Fruit fly (Drosophila melanogaster) whole organism, embryonic: ENCODE results near the gene Spn28Db.

Experiments
- BEAF-32 ChIP-seq: fragments of 200-800 bp; sonication (Bioruptor generic); optimal IDR thresholded peaks from 3 replicates; lab custom pipeline; 2017; ENCODE audit warnings: missing biosample characterization, missing genetic modification characterization, mild to moderate bottlenecking, moderate library complexity, missing genetic modification reagents
- Bgb ChIP-seq: fragments of 200-800 bp; sonication (Bioruptor generic); IDR thresholded peaks from 2 replicates; pipeline ENCODE4 v1.3.6; 2022; ENCODE audit warnings: missing biosample characterization, missing genetic modification characterization; ENCODE audit not compliant: partially characterized antibody
- Blimp-1 ChIP-seq: fragments of 200-800 bp; sonication (Bioruptor generic); optimal IDR thresholded peaks from 3 replicates; lab custom pipeline; 2018; ENCODE audit warnings: missing biosample characterization, missing genetic modification characterization, mild to moderate bottlenecking, moderate library complexity, missing genetic modification reagents
- CG13287 ChIP-seq: fragments of 200-800 bp; sonication (Bioruptor generic); IDR thresholded peaks from 2 replicates; pipeline ENCODE4 v1.3.6; 2022; ENCODE audit warnings: missing biosample characterization, missing genetic modification characterization; ENCODE audit not compliant: partially characterized antibody
- CG16813 ChIP-seq: fragments of 200-800 bp; sonication (Bioruptor generic); IDR thresholded peaks from 3 replicates; pipeline ENCODE4 v1.3.6; 2022; ENCODE audit warnings: missing biosample characterization, missing genetic modification characterization; ENCODE audit not compliant: partially characterized antibody
- CG17361 ChIP-seq: fragments of 200-800 bp; sonication (Bioruptor generic); IDR thresholded peaks from 3 replicates; pipeline ENCODE4 v1.3.6; 2022; ENCODE audit warnings: missing biosample characterization, missing genetic modification characterization
- CG3163 ChIP-seq: fragments of 200-800 bp; sonication (Bioruptor generic); optimal IDR thresholded peaks from 3 replicates; lab custom pipeline; 2016; ENCODE audit warnings: missing biosample characterization, missing genetic modification characterization
- CG6272 ChIP-seq: fragments of 200-800 bp; sonication (Bioruptor generic); IDR thresholded peaks from 2 replicates; pipeline ENCODE4 v1.3.6; 2022; ENCODE audit warnings: missing biosample characterization, missing genetic modification characterization
- CG9437 ChIP-seq: fragments of 200-800 bp; sonication (Bioruptor generic); optimal IDR thresholded peaks from 2 replicates; lab custom pipeline; 2018; ENCODE audit warnings: missing biosample characterization, mild to moderate bottlenecking, missing genetic modification characterization
- Dip3 ChIP-seq: fragments of 200-800 bp; sonication (Bioruptor generic); optimal IDR thresholded peaks from 3 replicates; lab custom pipeline; 2016; ENCODE audit warnings: missing biosample characterization, missing genetic modification characterization
- Dp ChIP-seq: fragments of 200-800 bp; sonication (Bioruptor generic); optimal IDR thresholded peaks from 2 replicates; lab custom pipeline; 2018; ENCODE audit warnings: missing biosample characterization, mild to moderate bottlenecking, missing genetic modification characterization, moderate library complexity
- Drgx ChIP-seq: fragments of 200-800 bp; sonication (Bioruptor generic); IDR thresholded peaks from 2 replicates; pipeline ENCODE4 v1.3.6; 2022; ENCODE audit warnings: missing biosample characterization, missing genetic modification characterization
- E2f2 ChIP-seq: fragments of 200-800 bp; sonication (Bioruptor generic); IDR thresholded peaks from 2 replicates; pipeline ENCODE4 v1.3.6; 2022; ENCODE audit warnings: missing biosample characterization, missing genetic modification characterization
- Hand ChIP-seq: fragments of 200-800 bp; sonication (Bioruptor generic); optimal IDR thresholded peaks from 2 replicates; lab custom pipeline; 2017; ENCODE audit warnings: mild to moderate bottlenecking, missing biosample characterization, missing genetic modification reagents, missing genetic modification characterization
- Hey ChIP-seq: fragments of 200-800 bp; sonication (Bioruptor generic); optimal IDR thresholded peaks from 3 replicates; lab custom pipeline; 2018; ENCODE audit warnings: missing biosample characterization, mild to moderate bottlenecking, missing genetic modification characterization
- HmgZ ChIP-seq: fragments of 200-800 bp; sonication (Bioruptor generic); optimal IDR thresholded peaks from 2 replicates; lab custom pipeline; 2018; ENCODE audit warnings: missing biosample characterization, mild to moderate bottlenecking, missing genetic modification characterization
- Hmx ChIP-seq: fragments of 200-800 bp; sonication (Bioruptor generic); optimal IDR thresholded peaks from 2 replicates; lab custom pipeline; 2016; ENCODE audit warnings: missing biosample characterization, missing genetic modification characterization
- Hsf ChIP-seq: fragments of 200-800 bp; sonication (Bioruptor generic); optimal IDR thresholded peaks from 3 replicates; lab custom pipeline; 2016; ENCODE audit warnings: missing biosample characterization, missing genetic modification characterization
- Jarid2 ChIP-seq: fragments of 200-800 bp; sonication (Bioruptor generic); optimal IDR thresholded peaks from 3 replicates; lab custom pipeline; 2017; ENCODE audit warnings: mild to moderate bottlenecking, missing biosample characterization, missing genetic modification reagents, missing genetic modification characterization
- Mad ChIP-seq: fragments of 200-800 bp; sonication (Bioruptor generic); optimal IDR thresholded peaks from 2 replicates; lab custom pipeline; 2016; ENCODE audit warnings: missing biosample characterization, missing genetic modification characterization
- NC2α ChIP-seq: fragments of 200-800 bp; sonication (Bioruptor generic); optimal IDR thresholded peaks from 2 replicates; lab custom pipeline; 2016; ENCODE audit warnings: missing biosample characterization, missing genetic modification characterization
- Opbp ChIP-seq: fragments of 200-800 bp; sonication (Bioruptor generic); IDR thresholded peaks from 3 replicates; pipeline ENCODE4 v1.3.6; 2022; ENCODE audit warnings: missing biosample characterization, missing genetic modification characterization; ENCODE audit not compliant: partially characterized antibody
- Sry-δ ChIP-seq: fragments of 200-800 bp; sonication (Bioruptor generic); optimal IDR thresholded peaks from 2 replicates; lab custom pipeline; 2016; ENCODE audit warnings: missing biosample characterization, missing genetic modification characterization
- TFAM ChIP-seq: fragments of 200-800 bp; sonication (Bioruptor generic); optimal IDR thresholded peaks from 2 replicates; lab custom pipeline; 2017; ENCODE audit warnings: missing biosample characterization, missing genetic modification characterization, inconsistent platforms
- Trl ChIP-seq, 3 experiments: fragments of >200 bp in 2 of 3; fragments of 200-800 bp in 1 of 3; sonication (Bioruptor generic) in 1 of 3; optimal IDR thresholded peaks; 2 replicates in 1 of 3; 3 replicates in 2 of 3; lab custom pipeline; 2016 to 2017; ENCODE audit warnings: missing biosample characterization in 1 of 3, missing genetic modification characterization in 1 of 3
- YL-1 ChIP-seq: fragments of 200-800 bp; sonication (Bioruptor generic); optimal IDR thresholded peaks from 3 replicates; lab custom pipeline; 2017; ENCODE audit warnings: missing biosample characterization, mild to moderate bottlenecking, missing genetic modification characterization
- al ChIP-seq: fragments of 200-800 bp; sonication (Bioruptor generic); IDR thresholded peaks from 2 replicates; pipeline ENCODE4 v1.3.6; 2022; ENCODE audit warnings: missing biosample characterization, missing genetic modification characterization
- amos ChIP-seq: fragments of 200-800 bp; sonication (Bioruptor generic); IDR thresholded peaks from 2 replicates; pipeline ENCODE4 v1.3.6; 2022; ENCODE audit warnings: missing biosample characterization, missing genetic modification characterization; ENCODE audit not compliant: partially characterized antibody
- ato ChIP-seq: fragments of 200-800 bp; sonication (Bioruptor generic); IDR thresholded peaks from 2 replicates; pipeline ENCODE4 v1.3.6; 2022; ENCODE audit warnings: missing biosample characterization, missing genetic modification characterization; ENCODE audit not compliant: partially characterized antibody
- chinmo ChIP-seq: fragments of 200-800 bp; sonication (Bioruptor generic); IDR thresholded peaks from 4 replicates; pipeline ENCODE4 v1.3.6; 2022; ENCODE audit warnings: missing biosample characterization, missing genetic modification characterization; ENCODE audit not compliant: partially characterized antibody
- hbn ChIP-seq: fragments of 200-800 bp; sonication (Bioruptor generic); IDR thresholded peaks from 2 replicates; pipeline ENCODE4 v1.3.6; 2022; ENCODE audit warnings: missing biosample characterization, missing genetic modification characterization; ENCODE audit not compliant: partially characterized antibody
- ind ChIP-seq: fragments of 200-800 bp; sonication (Bioruptor generic); optimal IDR thresholded peaks from 3 replicates; lab custom pipeline; 2016; ENCODE audit warnings: missing biosample characterization, missing genetic modification characterization
- inv ChIP-seq: fragments of 200-800 bp; sonication (Bioruptor generic); IDR thresholded peaks from 2 replicates; pipeline ENCODE4 v1.3.6; 2022; ENCODE audit warnings: missing biosample characterization, missing genetic modification characterization; ENCODE audit not compliant: partially characterized antibody
- knrl ChIP-seq: fragments of 200-800 bp; sonication (Bioruptor generic); IDR thresholded peaks from 3 replicates; pipeline ENCODE4 v1.3.6; 2022; ENCODE audit warnings: missing biosample characterization, missing genetic modification characterization; ENCODE audit not compliant: partially characterized antibody
- lilli ChIP-seq: fragments of 200-800 bp; sonication (Bioruptor generic); optimal IDR thresholded peaks from 3 replicates; lab custom pipeline; 2016; ENCODE audit warnings: missing biosample characterization, missing genetic modification characterization
- mld ChIP-seq: fragments of 200-800 bp; sonication (Bioruptor generic); IDR thresholded peaks from 3 replicates; pipeline ENCODE4 v1.3.6; 2022; ENCODE audit warnings: missing biosample characterization, missing genetic modification characterization; ENCODE audit not compliant: partially characterized antibody
- nom ChIP-seq: fragments of 200-800 bp; sonication (Bioruptor generic); optimal IDR thresholded peaks from 2 replicates; lab custom pipeline; 2017; ENCODE audit warnings: missing biosample characterization, missing genetic modification characterization, mild to moderate bottlenecking, moderate library complexity, missing genetic modification reagents
- pfk ChIP-seq: fragments of 200-800 bp; sonication (Bioruptor generic); optimal IDR thresholded peaks from 2 replicates; lab custom pipeline; 2018; ENCODE audit warnings: missing biosample characterization, mild to moderate bottlenecking, missing genetic modification characterization, moderate library complexity
- pzg ChIP-seq: fragments of 200-800 bp; sonication (Bioruptor generic); optimal IDR thresholded peaks from 3 replicates; lab custom pipeline; 2018; ENCODE audit warnings: missing biosample characterization, mild to moderate bottlenecking, missing genetic modification characterization, moderate library complexity
- stwl ChIP-seq: fragments of 200-800 bp; sonication (Bioruptor generic); optimal IDR thresholded peaks from 3 replicates; lab custom pipeline; 2018; ENCODE audit warnings: missing biosample characterization, mild to moderate bottlenecking, missing genetic modification characterization, moderate library complexity
- tna ChIP-seq: fragments of 200-800 bp; sonication (Bioruptor generic); IDR thresholded peaks from 2 replicates; pipeline ENCODE4 v1.3.6; 2022; ENCODE audit warnings: missing biosample characterization, missing genetic modification characterization; ENCODE audit not compliant: partially characterized antibody
- unc-4 ChIP-seq: fragments of 200-800 bp; sonication (Bioruptor generic); IDR thresholded peaks from 2 replicates; pipeline ENCODE4 v1.3.6; 2022; ENCODE audit warnings: missing biosample characterization, missing genetic modification characterization; ENCODE audit not compliant: partially characterized antibody
- zen2 ChIP-seq: fragments of 200-800 bp; sonication (Bioruptor generic); IDR thresholded peaks from 3 replicates; pipeline ENCODE4 v1.3.6; 2022; ENCODE audit warnings: missing biosample characterization, missing genetic modification characterization; ENCODE audit not compliant: partially characterized antibody

The Spn28Db gene

DNA sequence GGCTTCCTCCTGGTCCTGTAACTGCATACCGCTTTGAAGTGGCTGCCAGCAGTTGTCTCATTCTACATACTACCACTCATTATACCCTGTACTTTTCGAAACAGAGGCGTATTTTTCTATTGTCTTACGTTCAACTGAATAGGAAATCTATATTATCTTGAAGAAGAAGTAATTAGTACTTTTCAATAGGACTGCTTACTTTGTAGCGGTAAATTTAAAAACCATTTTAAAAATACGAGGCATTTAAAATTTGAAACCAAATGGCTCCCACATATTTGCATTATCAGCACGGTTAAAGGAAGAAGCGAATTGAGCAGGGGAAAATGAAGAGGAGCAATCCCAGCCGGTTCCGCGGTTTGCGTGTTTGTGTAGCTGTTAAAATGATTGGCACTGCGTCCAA is 6.7 kb upstream of the Spn28Db start:
- TF ChIP-seq lilli (GFP tag; lab: Kevin White, UChicago) (no peak), al (GFP tag; lab: Robert Waterston, UW) (no peak), CG6272 (GFP tag; lab: Robert Waterston, UW) (no peak), Drgx (peak; percentile 44; the same call in 1 of the 2 replicates), CG9437 (GFP tag; lab: Kevin White, UChicago) (no peak)

- TF ChIP-seq unc-4 (no peak), Hand (GFP tag; lab: Kevin White, UChicago) (no peak), NC2α (GFP tag; lab: Kevin White, UChicago) (no peak)
These were observed 1.5 kb downstream of the Spn28Db start, which contains the start of gene Spn28Da for dm6 chr2L:7889029-7889428. TSS of gene Spn28Da (minus strand) at chr2L:7889129.

DNA sequence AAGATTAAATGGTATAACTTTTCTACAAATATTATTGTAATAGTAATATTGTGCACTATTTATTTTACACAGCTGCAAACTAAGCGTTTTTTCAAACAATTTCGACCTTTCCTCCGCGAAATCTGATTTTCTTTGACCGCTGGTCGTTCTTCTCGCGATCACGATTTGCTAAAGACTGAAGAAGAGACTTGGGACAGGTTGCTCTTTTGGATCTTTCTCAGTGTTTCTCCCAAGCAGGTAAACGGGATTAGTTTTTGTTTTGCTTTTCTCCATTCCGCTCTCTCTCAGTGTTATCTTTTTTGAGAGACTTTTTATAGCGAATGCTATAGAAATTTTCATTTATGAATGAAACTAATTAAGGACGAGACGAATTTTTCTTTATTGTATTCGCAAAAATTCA is 3.2 kb downstream of the Spn28Db start, which contains the start of gene CG7102:
Gene CG7102 (minus strand): TSS at position 181 of the 400 bp plus-strand sequence.
- peak; percentile 7 for TF ChIP-seq nom (GFP tag; lab: Kevin White, UChicago)
- TF ChIP-seq TFAM (GFP tag; lab: Kevin White, UChicago), result no peak
- TF ChIP-seq CG3163 (GFP tag; lab: Kevin White, UChicago), result peak; percentile 65
- TF ChIP-seq HmgZ, result no peak
- TF ChIP-seq Jarid2, result peak; percentile 14
- TF ChIP-seq Hsf, result no peak
- TF ChIP-seq Trl (optimal IDR thresholded peaks at IDR 0.05; lab: Kevin White, UChicago), result peak; percentile 49 to 63
- no peak for TF ChIP-seq Trl (GFP tag; optimal IDR thresholded peaks at IDR 0.05; lab: Kevin White, UChicago)
- peak; percentile 28 for TF ChIP-seq pfk (GFP tag; lab: Kevin White, UChicago)

DNA sequence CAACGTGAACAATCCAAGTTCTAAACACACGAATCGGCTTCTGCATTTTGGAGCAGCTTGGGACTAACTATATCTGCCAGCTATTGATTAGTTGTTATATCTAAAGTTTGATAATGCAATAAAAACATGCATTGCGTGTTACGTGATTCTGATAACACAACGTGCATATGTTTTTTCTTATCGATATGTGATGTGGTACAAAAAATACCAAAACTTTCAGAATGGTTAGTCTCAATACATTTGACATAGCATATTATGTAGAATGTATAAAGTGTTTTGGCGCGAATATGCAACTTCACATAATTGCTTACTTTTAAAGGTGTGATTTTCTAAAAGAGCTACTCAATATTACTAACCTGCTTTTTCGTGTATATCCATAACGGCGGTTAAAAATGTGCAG is 4.6 kb downstream of the Spn28Db start:
- TF ChIP-seq Mad (no peak), ato (GFP tag; lab: Robert Waterston, UW) (peak; percentile 62; the same call in 1 of the 2 replicates), hbn (peak; percentile 77), knrl (GFP tag; lab: Robert Waterston, UW) (peak; percentile 74), zen2 (GFP tag; lab: Robert Waterston, UW) (peak; percentile 74; the same call in 2 of the 3 replicates), pzg (GFP tag; lab: Kevin White, UChicago) (peak; percentile 46), inv (GFP tag; lab: Robert Waterston, UW) (peak; percentile 62), CG13287 (GFP tag; lab: Robert Waterston, UW) (peak; percentile 79), amos (GFP tag; lab: Robert Waterston, UW) (peak; percentile 81), ind (GFP tag; lab: Kevin White, UChicago) (no peak), tna (GFP tag; lab: Robert Waterston, UW) (peak; percentile 26; the same call in 1 of the 2 replicates), BEAF-32 (GFP tag; lab: Kevin White, UChicago) (peak; percentile 71), Opbp (GFP tag; lab: Robert Waterston, UW) (peak; percentile 72; the same call in 2 of the 3 replicates), Dip3 (GFP tag; lab: Kevin White, UChicago) (no peak), chinmo (GFP tag; lab: Robert Waterston, UW) (0 out of 4 replicates have a peak, but pooled peaks have one; percentile 64), E2f2 (GFP tag; lab: Robert Waterston, UW) (peak; percentile 77), Sry-δ (peak; percentile 23), Hey (tag; lab: Kevin White, UChicago) (no peak), CG17361 (no peak), Hmx (GFP tag; lab: Kevin White, UChicago) (no peak), Blimp-1 (GFP tag; lab: Kevin White, UChicago) (no peak), Bgb (GFP tag; lab: Robert Waterston, UW) (peak; percentile 72), stwl (tag; lab: Kevin White, UChicago) (peak; percentile 31), Dp (peak; percentile 71), mld (GFP tag; lab: Robert Waterston, UW) (0 out of 3 replicates have a peak, but pooled peaks have one; percentile 38), CG16813 (GFP tag; lab: Robert Waterston, UW) (peak; percentile 69), YL-1 (GFP tag; lab: Kevin White, UChicago) (peak; percentile 12)
